Worm (Caenorhabditis elegans) whole organism, L1 larva: ENCODE data around the gene F28H6.8.

Experiments
- C04F5.9 ChIP-seq: sonication (generic microtip); optimal IDR thresholded peaks from 2 replicates; lab custom pipeline; 2016; ENCODE audit warnings: missing genetic modification characterization, missing compliant biosample characterization
- C34B4.2 ChIP-seq: sonication (generic microtip); optimal IDR thresholded peaks from 2 replicates; lab custom pipeline; 2017; ENCODE audit warnings: mild to moderate bottlenecking, missing genetic modification characterization, missing compliant biosample characterization
- aha-1 ChIP-seq: fragments of 150-350 bp; optimal IDR thresholded peaks from 2 replicates; lab custom pipeline; 2014; ENCODE audit warnings: missing biosample characterization, missing genetic modification characterization
- alr-1 ChIP-seq: fragments of 200-800 bp; sonication (Bioruptor generic); optimal IDR thresholded peaks from 2 replicates; lab custom pipeline; 2018; ENCODE audit warnings: borderline replicate concordance, mild to moderate bottlenecking, missing genetic modification characterization, missing compliant biosample characterization
- blmp-1 ChIP-seq: fragments of 150-350 bp; optimal IDR thresholded peaks from 2 replicates; lab custom pipeline; 2014; ENCODE audit warnings: missing biosample characterization, missing genetic modification characterization
- ceh-8 ChIP-seq: fragments of 200-800 bp; sonication (Bioruptor generic); optimal IDR thresholded peaks from 2 replicates; lab custom pipeline; 2018; ENCODE audit warnings: mild to moderate bottlenecking, missing genetic modification characterization, moderate library complexity, missing compliant biosample characterization
- ceh-82 ChIP-seq, 3 experiments: fragments of 150-350 bp in 1 of 3; sonication (generic microtip) in 2 of 3; optimal IDR thresholded peaks; 2 replicates each; lab custom pipeline; 2014 to 2017; ENCODE audit warnings: missing biosample characterization in 3 of 3, missing genetic modification characterization in 3 of 3
- ceh-88 ChIP-seq: fragments of 200-800 bp; sonication (Bioruptor generic); IDR thresholded peaks from 2 replicates; pipeline ENCODE4 v1.3.6; 2022; ENCODE audit warnings: missing genetic modification characterization, missing compliant biosample characterization
- ceh-90 ChIP-seq: sonication (generic microtip); optimal IDR thresholded peaks from 2 replicates; lab custom pipeline; 2016; ENCODE audit warnings: missing genetic modification characterization, missing compliant biosample characterization
- dpl-1 ChIP-seq, 3 experiments: fragments of 150-350 bp in 2 of 3; sonication (generic microtip) in 1 of 3; optimal IDR thresholded peaks; 2 replicates each; lab custom pipeline; 2014 to 2017; ENCODE audit warnings: missing biosample characterization in 3 of 3, missing genetic modification characterization in 3 of 3, missing genetic modification reagents in 3 of 3
- dsc-1 ChIP-seq: sonication (generic microtip); optimal IDR thresholded peaks from 2 replicates; lab custom pipeline; 2016; ENCODE audit warnings: mild to moderate bottlenecking, missing genetic modification characterization, missing compliant biosample characterization
- efl-1 ChIP-seq, 4 experiments: fragments of 150-350 bp; optimal IDR thresholded peaks in 3 of 4; peaks in 1 of 4; 1 replicate in 1 of 4; 2 replicates in 3 of 4; lab custom pipeline; 2014; ENCODE audit warnings: missing biosample characterization in 2 of 4, missing genetic modification characterization in 2 of 4, missing genetic modification reagents in 2 of 4
- egl-13 ChIP-seq: sonication (generic microtip); optimal IDR thresholded peaks from 2 replicates; lab custom pipeline; 2016; ENCODE audit warnings: missing genotype, missing genetic modification reagents, missing genetic modification characterization, missing compliant biosample characterization
- elt-2 ChIP-seq: sonication (generic microtip); optimal IDR thresholded peaks from 2 replicates; lab custom pipeline; 2016; ENCODE audit warnings: missing genetic modification characterization, mild to moderate bottlenecking, inconsistent platforms, missing compliant biosample characterization, missing genetic modification reagents
- elt-3 ChIP-seq, 6 experiments: fragments of 150-350 bp in 1 of 6; sonication (generic microtip); optimal IDR thresholded peaks; 2 replicates each; lab custom pipeline; 2017 to 2018; ENCODE audit warnings: missing biosample characterization in 6 of 6, missing genetic modification characterization in 6 of 6, inconsistent platforms in 1 of 6
- fkh-10 ChIP-seq: sonication (generic microtip); optimal IDR thresholded peaks from 2 replicates; lab custom pipeline; 2017; ENCODE audit warnings: missing biosample characterization, missing genetic modification reagents, missing genetic modification characterization
- fkh-4 ChIP-seq: sonication (generic microtip); optimal IDR thresholded peaks from 2 replicates; lab custom pipeline; 2016; ENCODE audit warnings: missing compliant biosample characterization, missing genetic modification characterization, borderline replicate concordance
- grh-1 ChIP-seq: fragments of 200-800 bp; sonication (Bioruptor generic); IDR thresholded peaks from 2 replicates; pipeline ENCODE4 v1.3.6; 2022; ENCODE audit warnings: missing genetic modification reagents, missing genetic modification characterization, missing compliant biosample characterization
- hlh-4 ChIP-seq: sonication (generic microtip); optimal IDR thresholded peaks from 2 replicates; lab custom pipeline; 2016; ENCODE audit warnings: mild to moderate bottlenecking, missing genetic modification characterization, missing compliant biosample characterization
- hpl-2 ChIP-seq: fragments of 150-350 bp; optimal IDR thresholded peaks from 2 replicates; lab custom pipeline; 2014; ENCODE audit warnings: missing biosample characterization, missing genetic modification reagents, missing genetic modification characterization
- irx-1 ChIP-seq: sonication (generic microtip); optimal IDR thresholded peaks from 2 replicates; lab custom pipeline; 2016; ENCODE audit warnings: missing genetic modification characterization, missing compliant biosample characterization
- isw-1 ChIP-seq: fragments of 200-800 bp; sonication (Bioruptor generic); IDR thresholded peaks from 2 replicates; pipeline ENCODE4 v1.3.6; 2022; ENCODE audit warnings: missing genetic modification characterization, missing compliant biosample characterization
- lin-14 ChIP-seq: fragments of 200-800 bp; sonication (Bioruptor generic); optimal IDR thresholded peaks from 2 replicates; lab custom pipeline; 2018; ENCODE audit warnings: mild to moderate bottlenecking, missing genetic modification characterization, moderate library complexity, missing compliant biosample characterization
- lin-15B ChIP-seq: fragments of 150-350 bp; sonication (generic microtip); optimal IDR thresholded peaks from 3 replicates; lab custom pipeline; 2014; ENCODE audit warnings: missing biosample characterization, missing genetic modification characterization
- lin-35 ChIP-seq, 2 experiments: fragments of 150-350 bp; optimal IDR thresholded peaks; 2 replicates each; lab custom pipeline; 2014; ENCODE audit warnings: missing biosample characterization in 2 of 2, missing genetic modification characterization in 2 of 2, missing genetic modification reagents in 2 of 2
- lin-39 ChIP-seq: fragments of 150-350 bp; optimal IDR thresholded peaks from 2 replicates; lab custom pipeline; 2014; ENCODE audit warnings: missing biosample characterization, missing genetic modification reagents, missing genetic modification characterization
- lsy-2 ChIP-seq, 2 experiments: fragments of 150-350 bp; optimal IDR thresholded peaks; 2 replicates each; lab custom pipeline; 2014; ENCODE audit warnings: missing biosample characterization in 2 of 2, missing genetic modification characterization in 2 of 2
- mab-9 ChIP-seq: fragments of 200-800 bp; sonication (Bioruptor generic); IDR thresholded peaks from 2 replicates; pipeline ENCODE4 v1.3.6; 2022; ENCODE audit warnings: missing genetic modification reagents, missing genetic modification characterization, missing compliant biosample characterization
- mdl-1 ChIP-seq, 2 experiments: fragments of 150-350 bp; optimal IDR thresholded peaks; 2 replicates each; lab custom pipeline; 2014 to 2017; ENCODE audit warnings: missing biosample characterization in 2 of 2, missing genetic modification characterization in 2 of 2, inconsistent platforms in 1 of 2
- nhr-11 ChIP-seq: fragments of 150-350 bp; optimal IDR thresholded peaks from 2 replicates; lab custom pipeline; 2014; ENCODE audit warnings: missing biosample characterization, missing genetic modification characterization
- nhr-12 ChIP-seq: sonication (generic microtip); optimal IDR thresholded peaks from 2 replicates; lab custom pipeline; 2017; ENCODE audit warnings: missing biosample characterization, missing genetic modification characterization
- nhr-19 ChIP-seq: fragments of 200-800 bp; sonication (Bioruptor generic); conservative IDR thresholded peaks from 2 replicates; pipeline ENCODE4 v1.3.6; 2022; ENCODE audit warnings: missing genetic modification characterization, missing compliant biosample characterization
- nhr-20 ChIP-seq: sonication (generic microtip); optimal IDR thresholded peaks from 2 replicates; lab custom pipeline; 2016; ENCODE audit warnings: mild to moderate bottlenecking, missing genetic modification characterization, missing compliant biosample characterization
- nhr-237 ChIP-seq: fragments of 150-350 bp; optimal IDR thresholded peaks from 2 replicates; lab custom pipeline; 2014; ENCODE audit warnings: missing biosample characterization, missing genetic modification characterization
- nhr-28 ChIP-seq: fragments of 150-350 bp; optimal IDR thresholded peaks from 2 replicates; lab custom pipeline; 2014; ENCODE audit warnings: missing biosample characterization, missing genetic modification characterization
- nhr-47 ChIP-seq: sonication (generic microtip); optimal IDR thresholded peaks from 2 replicates; lab custom pipeline; 2016; ENCODE audit warnings: mild to moderate bottlenecking, missing genetic modification characterization, moderate library complexity, missing compliant biosample characterization
- nhr-71 ChIP-seq: sonication (generic microtip); optimal IDR thresholded peaks from 2 replicates; lab custom pipeline; 2016; ENCODE audit warnings: mild to moderate bottlenecking, missing genetic modification characterization, moderate library complexity, missing compliant biosample characterization
- nhr-77 ChIP-seq: fragments of 150-350 bp; optimal IDR thresholded peaks from 2 replicates; lab custom pipeline; 2014; ENCODE audit warnings: missing biosample characterization, missing genetic modification characterization
- nhr-84 ChIP-seq: sonication (generic microtip); optimal IDR thresholded peaks from 2 replicates; lab custom pipeline; 2017; ENCODE audit warnings: missing biosample characterization, missing genetic modification characterization
- nhr-90 ChIP-seq: sonication (generic microtip); optimal IDR thresholded peaks from 2 replicates; lab custom pipeline; 2016; ENCODE audit warnings: mild to moderate bottlenecking, missing genetic modification characterization, missing compliant biosample characterization; ENCODE audit not compliant: poor library complexity
- pax-3 ChIP-seq: fragments of 200-800 bp; sonication (Bioruptor generic); optimal IDR thresholded peaks from 2 replicates; lab custom pipeline; 2018; ENCODE audit warnings: mild to moderate bottlenecking, missing genetic modification characterization, moderate library complexity, missing compliant biosample characterization
- pqm-1 ChIP-seq: sonication (generic microtip); optimal IDR thresholded peaks from 3 replicates; lab custom pipeline; 2017; ENCODE audit warnings: missing biosample characterization, missing genetic modification characterization
- snpc-4 ChIP-seq: fragments of 150-350 bp; optimal IDR thresholded peaks from 2 replicates; lab custom pipeline; 2014; ENCODE audit warnings: missing biosample characterization, missing genetic modification characterization
- sptf-1 ChIP-seq: fragments of 150-350 bp; optimal IDR thresholded peaks from 2 replicates; lab custom pipeline; 2014; ENCODE audit warnings: missing biosample characterization, missing genetic modification characterization
- tlp-1 ChIP-seq: fragments of 150-350 bp; optimal IDR thresholded peaks from 2 replicates; lab custom pipeline; 2014; ENCODE audit warnings: missing biosample characterization, missing genetic modification characterization
- unc-130 ChIP-seq: fragments of 150-350 bp; optimal IDR thresholded peaks from 2 replicates; lab custom pipeline; 2017; ENCODE audit warnings: missing biosample characterization, missing genetic modification characterization, inconsistent platforms
- unc-30 ChIP-seq: sonication (generic microtip); optimal IDR thresholded peaks from 2 replicates; lab custom pipeline; 2017; ENCODE audit warnings: missing biosample characterization, missing genetic modification characterization
- unc-62 ChIP-seq: fragments of 150-350 bp; optimal IDR thresholded peaks from 2 replicates; lab custom pipeline; 2014; ENCODE audit warnings: missing biosample characterization, missing genetic modification reagents, missing genetic modification characterization
- unc-98 ChIP-seq: fragments of 200-800 bp; sonication (Bioruptor generic); IDR thresholded peaks from 2 replicates; pipeline ENCODE4 v1.3.6; 2022; ENCODE audit warnings: missing genetic modification characterization, missing compliant biosample characterization
- xbp-1 ChIP-seq: sonication (generic microtip); optimal IDR thresholded peaks from 2 replicates; lab custom pipeline; 2016; ENCODE audit warnings: missing genetic modification characterization, missing compliant biosample characterization
- zag-1 ChIP-seq: fragments of 150-350 bp; optimal IDR thresholded peaks from 2 replicates; lab custom pipeline; 2014; ENCODE audit warnings: missing biosample characterization, missing genetic modification characterization
- ztf-4 ChIP-seq: fragments of 150-350 bp; optimal IDR thresholded peaks from 2 replicates; lab custom pipeline; 2014; ENCODE audit warnings: missing biosample characterization, missing genetic modification characterization

The F28H6.8 gene

DNA sequence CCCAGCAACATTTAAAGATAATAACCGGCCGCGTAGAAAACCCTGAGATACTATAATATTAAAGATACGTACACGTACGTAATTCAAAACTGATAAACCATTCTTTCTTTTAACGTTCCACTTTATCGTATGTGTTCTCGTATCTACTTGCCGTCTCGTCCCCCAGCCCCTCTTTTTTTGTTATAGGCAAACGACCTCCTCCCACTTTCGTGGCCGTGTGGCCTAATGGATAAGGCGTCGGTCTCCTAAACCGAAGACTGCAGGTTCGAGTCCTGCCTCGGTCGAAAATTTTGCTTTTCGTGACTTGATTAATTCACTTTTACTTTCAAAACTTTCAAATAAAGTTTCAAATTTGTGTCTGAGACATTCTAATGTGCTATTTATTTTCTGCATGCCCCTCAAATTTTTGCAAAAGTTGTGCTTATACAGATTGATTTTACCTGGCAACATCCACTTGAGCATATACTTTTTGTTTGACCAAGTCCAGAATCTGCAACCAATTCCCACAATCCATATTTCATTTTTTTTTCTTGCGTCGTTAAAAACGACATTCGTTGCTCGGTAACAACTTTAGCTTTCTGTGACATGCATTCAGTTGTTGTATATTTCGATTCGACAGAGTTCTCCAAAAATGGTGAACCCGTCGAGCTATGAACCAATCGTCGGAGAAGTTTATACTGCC is 18.5 kb downstream of the F28H6.8 start, which contains the start of gene F28H6.7 (continued):
- TF ChIP-seq nhr-237 (no peak), unc-62 (GFP tag; lab: Kevin White, UChicago) (no peak), lin-35 (GFP tag; optimal IDR thresholded peaks at IDR 0.05; lab: Kevin White, UChicago) (peak in 1 of 2 experiments; percentile 70), grh-1 (GFP tag; lab: Robert Waterston, UW) (peak; percentile 13; the same call in 1 of the 2 replicates), nhr-11 (tag; lab: Kevin White, UChicago) (no peak), unc-98 (GFP tag; lab: Robert Waterston, UW) (no peak), zag-1 (no peak), nhr-20 (peak; percentile 41), blmp-1 (tag; lab: Kevin White, UChicago) (peak; percentile 44), elt-2 (tag; lab: Kevin White, UChicago) (peak; percentile 36), nhr-84 (tag; lab: Kevin White, UChicago) (no peak), nhr-90 (tag; lab: Kevin White, UChicago) (peak; percentile 51), hlh-4 (no peak), elt-3 (tag; optimal IDR thresholded peaks at IDR 0.05; lab: Kevin White, UChicago) (peak in 1 of 6 experiments; percentile 24), mdl-1 (tag; optimal IDR thresholded peaks at IDR 0.05; lab: Kevin White, UChicago) (peak in 1 of 2 experiments; percentile 16), efl-1 (optimal IDR thresholded peaks at IDR 0.05; lab: Kevin White, UChicago) (no peak), efl-1 (GFP tag; optimal IDR thresholded peaks at IDR 0.05 in 1 of 2; lab: Kevin White, UChicago) (no peak), aha-1 (tag; lab: Kevin White, UChicago) (no peak), C34B4.2 (no peak), hpl-2 (GFP tag; lab: Kevin White, UChicago) (no peak), ceh-90 (tag; lab: Kevin White, UChicago) (no peak), unc-30 (tag; lab: Kevin White, UChicago) (no peak), lin-14 (GFP tag; lab: Kevin White, UChicago) (no peak), pax-3 (tag; lab: Kevin White, UChicago) (peak; percentile 8), nhr-12 (tag; lab: Kevin White, UChicago) (no peak), isw-1 (GFP tag; lab: Robert Waterston, UW) (no peak), nhr-28 (tag; lab: Kevin White, UChicago) (no peak), nhr-71 (peak; percentile 49), dpl-1 (GFP tag; optimal IDR thresholded peaks at IDR 0.05; lab: Kevin White, UChicago) (peak in 2 of 3 experiments; percentile 4 to 15), ceh-88 (GFP tag; lab: Robert Waterston, UW) (no peak), nhr-47 (tag; lab: Kevin White, UChicago) (peak; percentile 37), nhr-77 (tag; lab: Kevin White, UChicago) (peak; percentile 28), fkh-4 (tag; lab: Kevin White, UChicago) (no peak), ceh-82 (tag; optimal IDR thresholded peaks at IDR 0.05; lab: Kevin White, UChicago) (no peak), ztf-4 (tag; lab: Kevin White, UChicago) (no peak), dsc-1 (tag; lab: Kevin White, UChicago) (peak; percentile 43), lin-39 (tag; lab: Kevin White, UChicago) (no peak), ceh-8 (GFP tag; lab: Kevin White, UChicago) (no peak), fkh-10 (GFP tag; lab: Kevin White, UChicago) (peak; percentile 10), egl-13 (tag; lab: Kevin White, UChicago) (no peak), irx-1 (tag; lab: Kevin White, UChicago) (no peak), tlp-1 (tag; lab: Kevin White, UChicago) (no peak), pqm-1 (no peak), alr-1 (tag; lab: Kevin White, UChicago) (no peak), xbp-1 (tag; lab: Kevin White, UChicago) (peak; percentile 24), mab-9 (no peak), sptf-1 (tag; lab: Kevin White, UChicago) (no peak), unc-130 (tag; lab: Kevin White, UChicago) (no peak), snpc-4 (no peak), lin-15B (tag; lab: Kevin White, UChicago) (no peak), lsy-2 (tag; optimal IDR thresholded peaks at IDR 0.05; lab: Kevin White, UChicago) (no peak), C04F5.9 (tag; lab: Kevin White, UChicago) (no peak), nhr-19 (GFP tag; lab: Robert Waterston, UW) (peak; percentile 34; the same call in 1 of the 2 replicates)
